Worm (Caenorhabditis elegans) whole organism, L4/young adult: Measurements from ENCODE around the gene basl-1.

Experiments used
- W03F9.2 ChIP-seq: fragments of 150-350 bp; optimal IDR thresholded peaks from 2 replicates; lab custom pipeline; 2014; ENCODE audit warnings: missing biosample characterization, missing genetic modification characterization
- dao-5 ChIP-seq: sonication (generic microtip); optimal IDR thresholded peaks from 2 replicates; lab custom pipeline; 2016; ENCODE audit warnings: missing genotype, missing genetic modification characterization, moderate library complexity, missing compliant biosample characterization
- him-1 ChIP-seq: sonication (generic microtip); optimal IDR thresholded peaks from 2 replicates; lab custom pipeline; 2016; ENCODE audit warnings: missing genotype, missing genetic modification reagents, missing genetic modification characterization, missing compliant biosample characterization

Gene basl-1

ce11 chrIII:5623418-5623817, 8.7 kb downstream of the basl-1 start:
- TF ChIP-seq dao-5 (tag; lab: Kevin White, UChicago) = no peak
- TF ChIP-seq W03F9.2 (tag; lab: Kevin White, UChicago) = no peak
- TF ChIP-seq him-1 (tag; lab: Kevin White, UChicago) = no peak

ce11 chrIII:5624835-5625234, 10.1 kb downstream of the basl-1 start, which contains the start of gene daf-4:
TSS of gene daf-4 (plus strand) at chrIII:5625135.
- TF ChIP-seq him-1 (tag; lab: Kevin White, UChicago) (no peak), W03F9.2 (tag; lab: Kevin White, UChicago) (no peak), dao-5 (tag; lab: Kevin White, UChicago) (no peak)

- TF ChIP-seq dao-5 (tag; lab: Kevin White, UChicago) = no peak
These were observed 14.5 kb downstream of the basl-1 start for ce11 chrIII:5629225-5629624.

ce11 chrIII:5630350-5630749, 15.6 kb downstream of the basl-1 start:
- no peak for TF ChIP-seq dao-5 (tag; lab: Kevin White, UChicago)
- TF ChIP-seq W03F9.2 (tag; lab: Kevin White, UChicago) = no peak
- TF ChIP-seq him-1 (tag; lab: Kevin White, UChicago) = no peak

- TF ChIP-seq dao-5 (tag; lab: Kevin White, UChicago) (no peak), W03F9.2 (tag; lab: Kevin White, UChicago) (no peak), him-1 (tag; lab: Kevin White, UChicago) (no peak)
These were observed 17.8 kb downstream of the basl-1 start for ce11 chrIII:5632426-5632976.

ce11 chrIII:5634509-5634908, 19.8 kb downstream of the basl-1 start:
- TF ChIP-seq W03F9.2 (tag; lab: Kevin White, UChicago) (no peak), dao-5 (tag; lab: Kevin White, UChicago) (no peak), him-1 (tag; lab: Kevin White, UChicago) (no peak)

- TF ChIP-seq dao-5 (tag; lab: Kevin White, UChicago) = no peak
- TF ChIP-seq W03F9.2 (tag; lab: Kevin White, UChicago) = no peak
- no peak for TF ChIP-seq him-1 (tag; lab: Kevin White, UChicago)
These were observed 20.4 kb downstream of the basl-1 start, which contains the start of gene ckk-1 for ce11 chrIII:5635179-5635578. TSS of gene ckk-1 (plus strand) at chrIII:5635479.

- TF ChIP-seq W03F9.2 (tag; lab: Kevin White, UChicago) (no peak), him-1 (tag; lab: Kevin White, UChicago) (no peak), dao-5 (tag; lab: Kevin White, UChicago) (no peak)
These were observed 25.1 kb downstream of the basl-1 start for ce11 chrIII:5639893-5640292.

- TF ChIP-seq dao-5 (tag; lab: Kevin White, UChicago) = no peak
- no peak for TF ChIP-seq W03F9.2 (tag; lab: Kevin White, UChicago)
- TF ChIP-seq him-1 (tag; lab: Kevin White, UChicago) = no peak
These were observed 27.9 kb downstream of the basl-1 start for ce11 chrIII:5642692-5643091.

ce11 chrIII:5653692-5654105, 39.0 kb downstream of the basl-1 start:
- TF ChIP-seq W03F9.2 (tag; lab: Kevin White, UChicago) = peak; percentile 20
- TF ChIP-seq dao-5 (tag; lab: Kevin White, UChicago) = no peak
- TF ChIP-seq him-1 (tag; lab: Kevin White, UChicago) = no peak

ce11 chrIII:5656941-5657340, 42.2 kb downstream of the basl-1 start, which contains the start of gene sdz-21:
TSS of gene sdz-21 (minus strand) at chrIII:5657041.
- no peak for TF ChIP-seq W03F9.2 (tag; lab: Kevin White, UChicago)
- TF ChIP-seq dao-5 (tag; lab: Kevin White, UChicago) = no peak
- TF ChIP-seq him-1 (tag; lab: Kevin White, UChicago) = no peak

ce11 chrIII:5660976-5661375, 46.2 kb downstream of the basl-1 start, which contains the start of gene F54E7.6:
TSS of gene F54E7.6 (minus strand) at chrIII:5661085.
- TF ChIP-seq him-1 (tag; lab: Kevin White, UChicago) = no peak
- no peak for TF ChIP-seq W03F9.2 (tag; lab: Kevin White, UChicago)
- TF ChIP-seq dao-5 (tag; lab: Kevin White, UChicago) = no peak

ce11 chrIII:5663521-5663920, 48.8 kb downstream of the basl-1 start:
- no peak for TF ChIP-seq him-1 (tag; lab: Kevin White, UChicago)
- TF ChIP-seq dao-5 (tag; lab: Kevin White, UChicago) = no peak
- peak; percentile 72 for TF ChIP-seq W03F9.2 (tag; lab: Kevin White, UChicago)

- TF ChIP-seq W03F9.2 (tag; lab: Kevin White, UChicago) (no peak), dao-5 (tag; lab: Kevin White, UChicago) (no peak), him-1 (tag; lab: Kevin White, UChicago) (no peak)
These were observed 49.2 kb downstream of the basl-1 start, which contains the start of gene par-3 for ce11 chrIII:5663933-5664332. TSS of gene par-3 (plus strand) at chrIII:5664233.
